Fruit fly (Drosophila melanogaster): ENCODE measurements around the gene CG7384.

The CG7384 gene

DNA sequence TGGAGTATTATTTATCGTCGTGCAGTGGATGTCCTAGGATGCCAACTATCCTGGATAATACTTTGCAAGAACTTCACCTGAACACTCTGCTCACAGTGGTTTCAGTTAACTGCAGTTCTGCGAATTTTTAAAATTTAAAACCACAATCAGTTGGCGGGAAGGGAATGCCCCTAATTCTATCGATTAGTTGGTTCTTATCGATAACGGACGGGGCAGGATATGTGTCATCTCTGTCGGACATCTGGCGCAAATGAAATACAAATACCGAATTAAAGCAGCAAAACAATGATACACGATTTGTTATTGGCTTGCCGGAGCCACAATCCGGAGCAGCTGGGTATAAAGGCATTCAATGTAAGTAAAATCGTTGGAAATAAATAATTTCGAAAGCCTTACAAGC, 27.2 kb downstream of the CG7384 start, which contains the start of gene Grip75 (continued):
- TF ChIP-seq CG8290 (GFP tag; optimal IDR thresholded peaks at IDR 0.05) (no peak), CG8290 (tag; optimal IDR thresholded peaks at IDR 0.05) (no peak), CG11560 (tag; IDR thresholded peaks at IDR 0.05) (no peak), crp (GFP tag; optimal IDR thresholded peaks at IDR 0.05) (peak in 1 of 2 experiments; percentile 51), CG18619 (GFP tag; optimal IDR thresholded peaks at IDR 0.05) (no peak), tx (GFP tag; optimal IDR thresholded peaks at IDR 0.05) (no peak), wek (GFP tag; optimal IDR thresholded peaks at IDR 0.05) (peak; percentile 99), CG13287 (GFP tag; IDR thresholded peaks at IDR 0.05; ENCODE audit: partially characterized antibody) (peak; percentile 74), CG5245 (GFP tag; optimal IDR thresholded peaks at IDR 0.05) (no peak), Sry-δ (GFP tag; optimal IDR thresholded peaks at IDR 0.05) (peak; percentile 86), slp2 (GFP tag; optimal IDR thresholded peaks at IDR 0.05) (no peak), Dll (GFP tag; IDR thresholded peaks at IDR 0.05; ENCODE audit: partially characterized antibody) (peak; percentile 63; the same call in 3 of the 4 replicates), nerfin-2 (GFP tag; IDR thresholded peaks at IDR 0.05; ENCODE audit: partially characterized antibody) (peak; percentile 66; the same call in 1 of the 2 replicates), mld (GFP tag; IDR thresholded peaks at IDR 0.05; ENCODE audit: partially characterized antibody) (0 out of 3 replicates have a peak, but pooled peaks have one; percentile 18), twi (tag; optimal IDR thresholded peaks at IDR 0.05) (peak; percentile 32), dpn (GFP tag; optimal IDR thresholded peaks at IDR 0.05) (no peak), CG16813 (GFP tag; IDR thresholded peaks at IDR 0.05; ENCODE audit: partially characterized antibody) (peak; percentile 56; the same call in 2 of the 3 replicates), sens (GFP tag) (peak; percentile 21), MESR4 (GFP tag; optimal IDR thresholded peaks at IDR 0.05) (peak; percentile 27), zen2 (GFP tag; IDR thresholded peaks at IDR 0.05; ENCODE audit: partially characterized antibody) (peak; percentile 51; the same call in 2 of the 3 replicates), hbn (GFP tag; IDR thresholded peaks at IDR 0.05; ENCODE audit: partially characterized antibody) (0 out of 2 replicates have a peak, but pooled peaks have one; percentile 22), vvl (GFP tag; IDR thresholded peaks at IDR 0.05) (no peak), BEAF-32 (GFP tag; optimal IDR thresholded peaks at IDR 0.05) (peak; percentile 62), CG6791 (GFP tag; IDR thresholded peaks at IDR 0.05; ENCODE audit: partially characterized antibody) (peak; percentile 75), HHEX (GFP tag; optimal IDR thresholded peaks at IDR 0.05) (no peak), Xbp1 (GFP tag; optimal IDR thresholded peaks at IDR 0.05) (no peak), E2f2 (GFP tag; IDR thresholded peaks at IDR 0.05) (peak; percentile 94), HLH4C (GFP tag; IDR thresholded peaks at IDR 0.05; ENCODE audit: partially characterized antibody) (peak; percentile 32; the same call in 1 of the 3 replicates), amos (GFP tag; IDR thresholded peaks at IDR 0.05; ENCODE audit: partially characterized antibody) (peak; percentile 67), CG2129 (GFP tag; IDR thresholded peaks at IDR 0.05; ENCODE audit: partially characterized antibody) (0 out of 2 replicates have a peak, but pooled peaks have one; percentile 20), Dref (GFP tag; IDR thresholded peaks at IDR 0.05) (peak; percentile 81), CG15514 (GFP tag; optimal IDR thresholded peaks at IDR 0.05) (peak; percentile 72), fd102C (GFP tag; optimal IDR thresholded peaks at IDR 0.05) (no peak), Ets97D (GFP tag; optimal IDR thresholded peaks at IDR 0.05) (no peak), bbx (GFP tag; IDR thresholded peaks at IDR 0.05; ENCODE audit: partially characterized antibody) (peak; percentile 62), Fer2 (tag; optimal IDR thresholded peaks at IDR 0.05) (no peak), Med (GFP tag) (peak; percentile 66), Doc3 (GFP tag; IDR thresholded peaks at IDR 0.05; ENCODE audit: partially characterized antibody) (peak; percentile 29; the same call in 1 of the 3 replicates), PHDP (tag; optimal IDR thresholded peaks at IDR 0.05) (no peak), z (GFP tag; IDR thresholded peaks at IDR 0.05) (no peak), CG15601 (tag; optimal IDR thresholded peaks at IDR 0.05) (no peak), gfzf (GFP tag; optimal IDR thresholded peaks at IDR 0.05) (peak; percentile 11), Bgb (GFP tag; IDR thresholded peaks at IDR 0.05; ENCODE audit: partially characterized antibody) (peak; percentile 61), pzg (GFP tag; optimal IDR thresholded peaks at IDR 0.05) (peak; percentile 57), inv (GFP tag; IDR thresholded peaks at IDR 0.05; ENCODE audit: partially characterized antibody) (no peak), CG34224 (GFP tag; IDR thresholded peaks at IDR 0.05; ENCODE audit: partially characterized antibody) (peak; percentile 66), CG8281 (tag; optimal IDR thresholded peaks at IDR 0.05) (no peak)
